Fruit fly (Drosophila melanogaster) whole organism, embryonic: ENCODE data around the gene CG14424.

Experiments used
- Atf6 ChIP-seq: fragments of 200-800 bp; sonication (Bioruptor generic); IDR thresholded peaks from 2 replicates; pipeline ENCODE4 v1.3.6; 2022; ENCODE audit warnings: missing biosample characterization, missing genetic modification characterization
- Bgb ChIP-seq: fragments of 200-800 bp; sonication (Bioruptor generic); IDR thresholded peaks from 2 replicates; pipeline ENCODE4 v1.3.6; 2022; ENCODE audit warnings: missing biosample characterization, missing genetic modification characterization; ENCODE audit not compliant: partially characterized antibody
- Blimp-1 ChIP-seq: fragments of 200-800 bp; sonication (Bioruptor generic); optimal IDR thresholded peaks from 3 replicates; lab custom pipeline; 2018; ENCODE audit warnings: missing biosample characterization, missing genetic modification characterization, mild to moderate bottlenecking, moderate library complexity, missing genetic modification reagents
- BtbVII ChIP-seq: fragments of 200-800 bp; sonication (Bioruptor generic); optimal IDR thresholded peaks from 3 replicates; lab custom pipeline; 2017; ENCODE audit warnings: missing biosample characterization, mild to moderate bottlenecking, missing genetic modification characterization
- CG10431 ChIP-seq: fragments of 200-800 bp; sonication (Bioruptor generic); optimal IDR thresholded peaks from 3 replicates; lab custom pipeline; 2018; ENCODE audit warnings: missing biosample characterization, mild to moderate bottlenecking, missing genetic modification characterization
- CG11504 ChIP-seq: fragments of 200-800 bp; sonication (Bioruptor generic); optimal IDR thresholded peaks from 3 replicates; lab custom pipeline; 2019; ENCODE audit warnings: missing biosample characterization, mild to moderate bottlenecking, missing genetic modification characterization, moderate library complexity
- CG12155 ChIP-seq: fragments of 200-800 bp; sonication (Bioruptor generic); optimal IDR thresholded peaks from 3 replicates; lab custom pipeline; 2016; ENCODE audit warnings: missing biosample characterization, missing genetic modification characterization
- CG1233 ChIP-seq: fragments of 200-800 bp; sonication (Bioruptor generic); optimal IDR thresholded peaks from 4 replicates; lab custom pipeline; 2018; ENCODE audit warnings: missing biosample characterization, mild to moderate bottlenecking, missing genetic modification characterization
- CG13894 ChIP-seq: fragments of 200-800 bp; sonication (Bioruptor generic); optimal IDR thresholded peaks from 3 replicates; lab custom pipeline; 2018; ENCODE audit warnings: missing biosample characterization, mild to moderate bottlenecking, missing genetic modification characterization, moderate library complexity
- CG14710 ChIP-seq: fragments of 200-800 bp; sonication (Bioruptor generic); optimal IDR thresholded peaks from 3 replicates; lab custom pipeline; 2019; ENCODE audit warnings: missing biosample characterization, mild to moderate bottlenecking, missing genetic modification characterization, moderate library complexity
- CG14860 ChIP-seq: fragments of 200-800 bp; sonication (Bioruptor generic); IDR thresholded peaks from 3 replicates; pipeline ENCODE4 v1.3.6; 2022; ENCODE audit warnings: missing biosample characterization, missing genetic modification characterization; ENCODE audit not compliant: partially characterized antibody
- CG16813 ChIP-seq: fragments of 200-800 bp; sonication (Bioruptor generic); IDR thresholded peaks from 3 replicates; pipeline ENCODE4 v1.3.6; 2022; ENCODE audit warnings: missing biosample characterization, missing genetic modification characterization; ENCODE audit not compliant: partially characterized antibody
- CG18619 ChIP-seq: fragments of 200-800 bp; sonication (Bioruptor generic); optimal IDR thresholded peaks from 3 replicates; lab custom pipeline; 2017; ENCODE audit warnings: missing biosample characterization, mild to moderate bottlenecking, missing genetic modification characterization
- CG2129 ChIP-seq: fragments of 200-800 bp; sonication (Bioruptor generic); IDR thresholded peaks from 2 replicates; pipeline ENCODE4 v1.3.6; 2022; ENCODE audit warnings: missing biosample characterization, missing genetic modification characterization; ENCODE audit not compliant: partially characterized antibody
- CG33213 ChIP-seq: fragments of 200-800 bp; sonication (Bioruptor generic); optimal IDR thresholded peaks from 3 replicates; lab custom pipeline; 2016; ENCODE audit warnings: missing biosample characterization, missing genetic modification characterization
- CG7745 ChIP-seq: fragments of 200-800 bp; sonication (Bioruptor generic); optimal IDR thresholded peaks from 2 replicates; lab custom pipeline; 2018; ENCODE audit warnings: missing biosample characterization, mild to moderate bottlenecking, missing genetic modification characterization, moderate library complexity
- CG9215 ChIP-seq: fragments of 200-800 bp; sonication (Bioruptor generic); IDR thresholded peaks from 2 replicates; pipeline ENCODE4 v1.3.6; 2022; ENCODE audit warnings: missing biosample characterization, missing genetic modification characterization
- CG9437 ChIP-seq: fragments of 200-800 bp; sonication (Bioruptor generic); optimal IDR thresholded peaks from 2 replicates; lab custom pipeline; 2018; ENCODE audit warnings: missing biosample characterization, mild to moderate bottlenecking, missing genetic modification characterization
- CG9609 ChIP-seq: fragments of 200-800 bp; sonication (Bioruptor generic); optimal IDR thresholded peaks from 3 replicates; lab custom pipeline; 2016; ENCODE audit warnings: missing biosample characterization, missing genetic modification characterization
- CTCF ChIP-seq: fragments of 200-800 bp; sonication (Bioruptor generic); optimal IDR thresholded peaks from 2 replicates; lab custom pipeline; 2017; ENCODE audit warnings: missing biosample characterization, mild to moderate bottlenecking, missing genetic modification characterization, moderate library complexity
- Dad ChIP-seq: fragments of 200-800 bp; sonication (Bioruptor generic); optimal IDR thresholded peaks from 3 replicates; lab custom pipeline; 2016; ENCODE audit warnings: missing biosample characterization, missing genetic modification characterization
- Doc3 ChIP-seq: fragments of 200-800 bp; sonication (Bioruptor generic); IDR thresholded peaks from 3 replicates; pipeline ENCODE4 v1.3.6; 2022; ENCODE audit warnings: missing biosample characterization, missing genetic modification characterization; ENCODE audit not compliant: partially characterized antibody
- Dp ChIP-seq: fragments of 200-800 bp; sonication (Bioruptor generic); optimal IDR thresholded peaks from 2 replicates; lab custom pipeline; 2018; ENCODE audit warnings: missing biosample characterization, mild to moderate bottlenecking, missing genetic modification characterization, moderate library complexity
- Hr39 ChIP-seq: fragments of >200 bp; optimal IDR thresholded peaks from 2 replicates; lab custom pipeline; 2017
- Pdp1 ChIP-seq, 2 experiments: fragments of 200-800 bp; sonication (Bioruptor generic); optimal IDR thresholded peaks; 3 replicates each; lab custom pipeline; 2016; ENCODE audit warnings: missing biosample characterization in 2 of 2, missing genetic modification characterization in 2 of 2, mild to moderate bottlenecking in 1 of 2, moderate library complexity in 1 of 2
- Scr ChIP-seq: fragments of 200-800 bp; sonication (Bioruptor generic); IDR thresholded peaks from 2 replicates; pipeline ENCODE4 v1.3.6; 2022; ENCODE audit warnings: missing biosample characterization, missing genetic modification characterization; ENCODE audit not compliant: partially characterized antibody
- Sry-δ ChIP-seq: fragments of 200-800 bp; sonication (Bioruptor generic); optimal IDR thresholded peaks from 2 replicates; lab custom pipeline; 2016; ENCODE audit warnings: missing biosample characterization, missing genetic modification characterization
- amos ChIP-seq: fragments of 200-800 bp; sonication (Bioruptor generic); IDR thresholded peaks from 2 replicates; pipeline ENCODE4 v1.3.6; 2022; ENCODE audit warnings: missing biosample characterization, missing genetic modification characterization; ENCODE audit not compliant: partially characterized antibody
- bab2 ChIP-seq: fragments of 200-800 bp; sonication (Bioruptor generic); optimal IDR thresholded peaks from 2 replicates; lab custom pipeline; 2016; ENCODE audit warnings: missing biosample characterization, missing genetic modification characterization
- bbx ChIP-seq: fragments of 200-800 bp; sonication (Bioruptor generic); IDR thresholded peaks from 2 replicates; pipeline ENCODE4 v1.3.6; 2022; ENCODE audit warnings: missing biosample characterization, missing genetic modification characterization; ENCODE audit not compliant: partially characterized antibody
- ems ChIP-seq: fragments of 200-800 bp; sonication (Bioruptor generic); optimal IDR thresholded peaks from 3 replicates; lab custom pipeline; 2016; ENCODE audit warnings: missing biosample characterization, missing genetic modification characterization
- grn ChIP-seq: fragments of 200-800 bp; sonication (Bioruptor generic); optimal IDR thresholded peaks from 3 replicates; lab custom pipeline; 2017; ENCODE audit warnings: missing biosample characterization, missing genetic modification characterization
- gro ChIP-seq: fragments of 200-800 bp; sonication (Bioruptor generic); optimal IDR thresholded peaks from 2 replicates; lab custom pipeline; 2016; ENCODE audit warnings: missing biosample characterization, missing genetic modification characterization
- hbn ChIP-seq: fragments of 200-800 bp; sonication (Bioruptor generic); IDR thresholded peaks from 2 replicates; pipeline ENCODE4 v1.3.6; 2022; ENCODE audit warnings: missing biosample characterization, missing genetic modification characterization; ENCODE audit not compliant: partially characterized antibody
- ind ChIP-seq: fragments of 200-800 bp; sonication (Bioruptor generic); optimal IDR thresholded peaks from 3 replicates; lab custom pipeline; 2016; ENCODE audit warnings: missing biosample characterization, missing genetic modification characterization
- insv ChIP-seq, 2 experiments: fragments of 200-800 bp; sonication (Bioruptor generic); optimal IDR thresholded peaks; 3 replicates each; lab custom pipeline; 2016 to 2018; ENCODE audit warnings: missing biosample characterization in 2 of 2, missing genetic modification characterization in 2 of 2
- inv ChIP-seq: fragments of 200-800 bp; sonication (Bioruptor generic); IDR thresholded peaks from 2 replicates; pipeline ENCODE4 v1.3.6; 2022; ENCODE audit warnings: missing biosample characterization, missing genetic modification characterization; ENCODE audit not compliant: partially characterized antibody
- pzg ChIP-seq: fragments of 200-800 bp; sonication (Bioruptor generic); optimal IDR thresholded peaks from 3 replicates; lab custom pipeline; 2018; ENCODE audit warnings: missing biosample characterization, mild to moderate bottlenecking, missing genetic modification characterization, moderate library complexity
- ranshi ChIP-seq: fragments of 200-800 bp; sonication (Bioruptor generic); IDR thresholded peaks from 2 replicates; pipeline ENCODE4 v1.3.6; 2022; ENCODE audit warnings: missing biosample characterization, missing genetic modification characterization
- rib ChIP-seq: fragments of 200-800 bp; sonication (Bioruptor generic); IDR thresholded peaks from 2 replicates; pipeline ENCODE4 v1.3.6; 2022; ENCODE audit warnings: missing biosample characterization, missing genetic modification characterization
- salm ChIP-seq: fragments of 200-800 bp; sonication (Bioruptor generic); optimal IDR thresholded peaks from 2 replicates; lab custom pipeline; 2018; ENCODE audit warnings: missing biosample characterization, mild to moderate bottlenecking, missing genetic modification characterization
- sens ChIP-seq: fragments of 200-800 bp; sonication (Bioruptor generic); peaks from one replicate; lab custom pipeline; 2016; ENCODE audit warnings: missing biosample characterization, missing genetic modification characterization
- shn ChIP-seq: fragments of 200-800 bp; sonication (Bioruptor generic); optimal IDR thresholded peaks from 3 replicates; lab custom pipeline; 2016; ENCODE audit warnings: missing biosample characterization, missing genetic modification characterization
- so ChIP-seq: fragments of 200-800 bp; sonication (Bioruptor generic); IDR thresholded peaks from 3 replicates; pipeline ENCODE4 v1.3.6; 2022; ENCODE audit warnings: missing biosample characterization, missing genetic modification characterization
- sqz ChIP-seq: fragments of 200-800 bp; sonication (Bioruptor generic); optimal IDR thresholded peaks from 3 replicates; lab custom pipeline; 2018; ENCODE audit warnings: missing biosample characterization, mild to moderate bottlenecking, missing genetic modification characterization
- stwl ChIP-seq: fragments of 200-800 bp; sonication (Bioruptor generic); optimal IDR thresholded peaks from 3 replicates; lab custom pipeline; 2018; ENCODE audit warnings: missing biosample characterization, mild to moderate bottlenecking, missing genetic modification characterization, moderate library complexity
- tap ChIP-seq: fragments of 200-800 bp; optimal IDR thresholded peaks from 3 replicates; lab custom pipeline; 2019; ENCODE audit warnings: missing biosample characterization, mild to moderate bottlenecking, missing genetic modification characterization, moderate library complexity
- trem ChIP-seq: fragments of 200-800 bp; optimal IDR thresholded peaks from 3 replicates; lab custom pipeline; 2019; ENCODE audit warnings: missing biosample characterization, mild to moderate bottlenecking, missing genetic modification characterization, moderate library complexity
- vnd ChIP-seq: fragments of 200-800 bp; sonication (Bioruptor generic); IDR thresholded peaks from 3 replicates; pipeline ENCODE4 v1.3.6; 2022; ENCODE audit warnings: missing biosample characterization, missing genetic modification characterization; ENCODE audit not compliant: partially characterized antibody
- zfh2 ChIP-seq: fragments of 200-800 bp; sonication (Bioruptor generic); optimal IDR thresholded peaks from 2 replicates; lab custom pipeline; 2016; ENCODE audit warnings: missing biosample characterization, missing genetic modification characterization

The CG14424 gene

DNA sequence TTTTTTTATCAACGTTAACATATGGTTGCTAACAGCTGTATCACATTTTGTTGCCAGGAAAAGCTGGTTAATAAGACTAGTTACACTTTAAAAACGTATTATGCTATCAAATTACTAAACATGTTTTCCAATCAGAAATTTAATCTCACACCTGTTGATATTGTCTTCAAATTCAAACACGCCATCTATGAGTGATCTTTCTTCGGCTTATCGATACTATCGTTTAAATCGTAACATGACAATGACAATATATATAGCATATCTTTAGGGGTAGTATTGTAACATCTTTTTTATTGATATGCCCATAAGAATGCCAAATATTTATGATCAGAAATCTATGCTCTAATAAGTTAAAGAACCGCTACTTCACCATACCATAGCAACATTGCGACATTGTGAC is 22.1 kb upstream of the CG14424 start (continued):
- TF ChIP-seq CG14710 (tag; lab: Kevin White, UChicago) = peak; percentile 5
- no peak for TF ChIP-seq CG7745 (tag; lab: Kevin White, UChicago)
- TF ChIP-seq sens (GFP tag; lab: Kevin White, UChicago) = peak; percentile 78
- TF ChIP-seq sqz (GFP tag; lab: Kevin White, UChicago) = no peak
- no peak for TF ChIP-seq BtbVII
- TF ChIP-seq Sry-δ = peak; percentile 29
- TF ChIP-seq zfh2 (GFP tag; lab: Kevin White, UChicago) = no peak
- no peak for TF ChIP-seq CG10431 (GFP tag; lab: Kevin White, UChicago)
- TF ChIP-seq so (GFP tag; lab: Robert Waterston, UW) = peak; percentile 66; the same call in 2 of the 3 replicates
- peak; percentile 9 for TF ChIP-seq CG13894 (tag; lab: Kevin White, UChicago)
- peak; percentile 77 for TF ChIP-seq stwl (tag; lab: Kevin White, UChicago)
- TF ChIP-seq Atf6 (GFP tag; lab: Robert Waterston, UW) = no peak
- TF ChIP-seq Hr39 (lab: Kevin White, UChicago) = no peak
- TF ChIP-seq CG2129 (GFP tag; lab: Robert Waterston, UW) = peak; percentile 44
- TF ChIP-seq ind (GFP tag; lab: Kevin White, UChicago) = no peak
- peak; percentile 31 for TF ChIP-seq trem (tag; lab: Kevin White, UChicago)
- TF ChIP-seq rib (GFP tag; lab: Robert Waterston, UW) = no peak
- no peak for TF ChIP-seq bab2
- peak; percentile 28 for TF ChIP-seq tap (tag; lab: Kevin White, UChicago)
- peak; percentile 44; the same call in 1 of the 2 replicates for TF ChIP-seq inv (GFP tag; lab: Robert Waterston, UW)
- no peak for TF ChIP-seq CG9437 (GFP tag; lab: Kevin White, UChicago)
- TF ChIP-seq shn (GFP tag; lab: Kevin White, UChicago) = no peak
- TF ChIP-seq Dad (GFP tag; lab: Kevin White, UChicago) = no peak
- TF ChIP-seq Bgb = peak; percentile 72
- TF ChIP-seq Dp (GFP tag; lab: Kevin White, UChicago) = peak; percentile 13
- TF ChIP-seq pzg (GFP tag; lab: Kevin White, UChicago) = peak; percentile 7
- TF ChIP-seq Blimp-1 (GFP tag; lab: Kevin White, UChicago) = no peak
- no peak for TF ChIP-seq CG33213
- TF ChIP-seq CG11504 = peak; percentile 95
- TF ChIP-seq vnd = peak; percentile 41; the same call in 1 of the 3 replicates
- TF ChIP-seq CG12155 (GFP tag; lab: Kevin White, UChicago) = no peak
- peak; percentile 76 for TF ChIP-seq hbn (GFP tag; lab: Robert Waterston, UW)
- TF ChIP-seq ems (GFP tag; lab: Kevin White, UChicago) = no peak
- TF ChIP-seq CG16813 (GFP tag; lab: Robert Waterston, UW) = peak; percentile 76
- peak; percentile 76 for TF ChIP-seq Scr (GFP tag; lab: Robert Waterston, UW)
- no peak for TF ChIP-seq CG1233 (GFP tag; lab: Kevin White, UChicago)
- no peak for TF ChIP-seq CG9215
- peak; percentile 3 to 96 for TF ChIP-seq insv (GFP tag; optimal IDR thresholded peaks at IDR 0.05; lab: Kevin White, UChicago)
- TF ChIP-seq gro (GFP tag; lab: Kevin White, UChicago) = no peak
- TF ChIP-seq CG9609 (GFP tag; lab: Kevin White, UChicago) = no peak
- TF ChIP-seq ranshi (GFP tag; lab: Robert Waterston, UW) = no peak
- no peak for TF ChIP-seq salm (tag; lab: Kevin White, UChicago)
- TF ChIP-seq grn = peak; percentile 61
- TF ChIP-seq CG14860 = no peak
- peak; percentile 94 for TF ChIP-seq CTCF (GFP tag; lab: Kevin White, UChicago)
- peak; percentile 82 for TF ChIP-seq amos (GFP tag; lab: Robert Waterston, UW)
- TF ChIP-seq Doc3 (GFP tag; lab: Robert Waterston, UW) = peak; percentile 54; the same call in 2 of the 3 replicates
- TF ChIP-seq Pdp1 (GFP tag; optimal IDR thresholded peaks at IDR 0.05; lab: Kevin White, UChicago) = peak in 1 of 2 experiments; percentile 41
- TF ChIP-seq bbx (GFP tag; lab: Robert Waterston, UW) = peak; percentile 80
- no peak for TF ChIP-seq CG18619
